Worm (Caenorhabditis elegans) whole organism, late embryonic: ENCODE data around the gene pelo-1.

Experiments used
- C08G9.2 ChIP-seq: sonication (generic microtip); optimal IDR thresholded peaks from 2 replicates; lab custom pipeline; 2016; ENCODE audit warnings: mild to moderate bottlenecking, missing genetic modification characterization, moderate library complexity, missing compliant biosample characterization
- Y22D7AL.16 ChIP-seq: sonication (generic microtip); optimal IDR thresholded peaks from 2 replicates; lab custom pipeline; 2016; ENCODE audit warnings: missing genetic modification characterization, missing compliant biosample characterization
- dve-1 ChIP-seq: sonication (generic microtip); optimal IDR thresholded peaks from 2 replicates; lab custom pipeline; 2017; ENCODE audit warnings: antibody characterized with exemption, mild to moderate bottlenecking, missing genetic modification characterization, missing compliant biosample characterization
- elt-2 ChIP-seq: sonication (generic microtip); optimal IDR thresholded peaks from 2 replicates; lab custom pipeline; 2016; ENCODE audit warnings: missing genetic modification reagents, missing genetic modification characterization, missing compliant biosample characterization
- fkh-6 ChIP-seq: sonication (generic microtip); optimal IDR thresholded peaks from 2 replicates; lab custom pipeline; 2016; ENCODE audit warnings: missing genetic modification characterization, missing compliant biosample characterization
- hlh-13 ChIP-seq: fragments of 200-800 bp; sonication (Bioruptor generic); optimal IDR thresholded peaks from 2 replicates; lab custom pipeline; 2018; ENCODE audit warnings: mild to moderate bottlenecking, missing genetic modification characterization, missing compliant biosample characterization
- hlh-30 ChIP-seq: sonication (generic microtip); optimal IDR thresholded peaks from 2 replicates; lab custom pipeline; 2017; ENCODE audit warnings: antibody characterized with exemption, missing genetic modification characterization, missing compliant biosample characterization; ENCODE audit not compliant: insufficient read depth
- nhr-232 ChIP-seq: sonication (generic microtip); optimal IDR thresholded peaks from 2 replicates; lab custom pipeline; 2016; ENCODE audit warnings: missing genetic modification characterization, missing compliant biosample characterization
- npax-4 ChIP-seq: sonication (generic microtip); optimal IDR thresholded peaks from 2 replicates; lab custom pipeline; 2016; ENCODE audit warnings: missing genetic modification characterization, missing compliant biosample characterization
- pqm-1 ChIP-seq: sonication (generic microtip); optimal IDR thresholded peaks from 2 replicates; lab custom pipeline; 2016; ENCODE audit warnings: missing genetic modification characterization, missing compliant biosample characterization
- rnt-1 ChIP-seq: sonication (generic microtip); optimal IDR thresholded peaks from 2 replicates; lab custom pipeline; 2016; ENCODE audit warnings: missing genetic modification characterization, missing compliant biosample characterization
- sox-2 ChIP-seq: fragments of 200-800 bp; sonication (Bioruptor generic); IDR thresholded peaks from 2 replicates; pipeline ENCODE4 v1.3.6; 2022; ENCODE audit warnings: missing genetic modification reagents, missing genetic modification characterization, missing compliant biosample characterization
- sox-4 ChIP-seq: sonication (generic microtip); optimal IDR thresholded peaks from 2 replicates; lab custom pipeline; 2017; ENCODE audit warnings: mild to moderate bottlenecking, missing genetic modification characterization, inconsistent platforms, missing compliant biosample characterization
- unc-86 ChIP-seq: sonication (generic microtip); optimal IDR thresholded peaks from 2 replicates; lab custom pipeline; 2016; ENCODE audit warnings: missing genetic modification characterization, missing compliant biosample characterization

- no peak for TF ChIP-seq npax-4 (tag; lab: Kevin White, UChicago)
- peak; percentile 55 for TF ChIP-seq pqm-1 (tag; lab: Kevin White, UChicago)
- TF ChIP-seq dve-1, result peak; percentile 29
- TF ChIP-seq sox-2 (GFP tag; lab: Robert Waterston, UW), result no peak
- TF ChIP-seq unc-86 (tag; lab: Kevin White, UChicago), result no peak
- no peak for TF ChIP-seq hlh-13
- no peak for TF ChIP-seq Y22D7AL.16 (tag; lab: Kevin White, UChicago)
- TF ChIP-seq C08G9.2 (tag; lab: Kevin White, UChicago), result peak; percentile 49
- TF ChIP-seq elt-2 (tag; lab: Kevin White, UChicago), result peak; percentile 60
- TF ChIP-seq rnt-1, result peak; percentile 66
- peak; percentile 62 for TF ChIP-seq hlh-30 (tag; lab: Kevin White, UChicago)
- TF ChIP-seq sox-4, result no peak
- TF ChIP-seq fkh-6 (tag; lab: Kevin White, UChicago), result peak; percentile 43
- no peak for TF ChIP-seq nhr-232 (tag; lab: Kevin White, UChicago)
These were observed 19.7 kb upstream of the pelo-1 start for ce11 chrIII:4223668-4224127.
